Worm (Caenorhabditis elegans) whole organism, L4 larva: ENCODE measurements around the gene B0280.11.

Experiments used
- F10B5.3 ChIP-seq: sonication (generic microtip); optimal IDR thresholded peaks from 2 replicates; lab custom pipeline; 2016; ENCODE audit warnings: mild to moderate bottlenecking, missing genetic modification characterization, missing compliant biosample characterization
- F37D6.2 ChIP-seq: sonication (generic microtip); optimal IDR thresholded peaks from 2 replicates; lab custom pipeline; 2016; ENCODE audit warnings: mild to moderate bottlenecking, missing genetic modification characterization, missing compliant biosample characterization
- T26A8.4 ChIP-seq: fragments of 200-800 bp; sonication (Bioruptor generic); IDR thresholded peaks from 2 replicates; pipeline ENCODE4 v1.3.6; 2022; ENCODE audit warnings: missing genetic modification characterization, missing compliant biosample characterization
- Y48G9A.11 ChIP-seq: fragments of 200-800 bp; sonication (Bioruptor generic); IDR thresholded peaks from 2 replicates; pipeline ENCODE4 v1.3.6; 2022; ENCODE audit warnings: missing genetic modification reagents, missing genetic modification characterization, missing compliant biosample characterization
- Y75B8A.6 ChIP-seq: fragments of 200-800 bp; sonication (Bioruptor generic); IDR thresholded peaks from 2 replicates; pipeline ENCODE4 v1.3.6; 2022; ENCODE audit warnings: missing genetic modification reagents, missing genetic modification characterization, missing compliant biosample characterization
- ZK337.2 ChIP-seq: fragments of 200-800 bp; sonication (Bioruptor generic); IDR thresholded peaks from 2 replicates; pipeline ENCODE4 v1.3.6; 2022; ENCODE audit warnings: missing genetic modification reagents, missing genetic modification characterization, missing compliant biosample characterization
- ZK546.5 ChIP-seq, 2 experiments: sonication (generic microtip); optimal IDR thresholded peaks; 2 replicates each; lab custom pipeline; 2017; ENCODE audit warnings: missing biosample characterization in 2 of 2, missing genetic modification characterization in 2 of 2
- aly-2 ChIP-seq: sonication (generic microtip); optimal IDR thresholded peaks from 2 replicates; lab custom pipeline; 2018; ENCODE audit warnings: missing biosample characterization, missing genetic modification characterization
- ama-1 ChIP-seq: fragments of 150-350 bp; optimal IDR thresholded peaks from 2 replicates; lab custom pipeline; 2014; ENCODE audit warnings: inconsistent platforms, mixed read lengths
- attf-4 ChIP-seq: sonication (generic microtip); optimal IDR thresholded peaks from 3 replicates; lab custom pipeline; 2017; ENCODE audit warnings: missing biosample characterization, missing genetic modification characterization
- ceh-28 ChIP-seq: fragments of 150-350 bp; optimal IDR thresholded peaks from 2 replicates; lab custom pipeline; 2014; ENCODE audit warnings: missing biosample characterization, missing genetic modification reagents, missing genetic modification characterization
- ceh-32 ChIP-seq: sonication (generic microtip); optimal IDR thresholded peaks from 2 replicates; lab custom pipeline; 2016; ENCODE audit warnings: mild to moderate bottlenecking, missing genetic modification characterization, missing compliant biosample characterization; ENCODE audit not compliant: poor library complexity
- ceh-44 ChIP-seq: fragments of 200-800 bp; sonication (Bioruptor generic); IDR thresholded peaks from 2 replicates; pipeline ENCODE4 v1.3.6; 2022; ENCODE audit warnings: missing genetic modification reagents, missing genetic modification characterization, missing compliant biosample characterization
- ceh-62 ChIP-seq: sonication (generic microtip); optimal IDR thresholded peaks from 2 replicates; lab custom pipeline; 2017; ENCODE audit warnings: missing biosample characterization, missing genetic modification characterization
- ctbp-1 ChIP-seq: fragments of 200-800 bp; sonication (Bioruptor generic); IDR thresholded peaks from 2 replicates; pipeline ENCODE4 v1.3.6; 2022; ENCODE audit warnings: missing genetic modification reagents, missing genetic modification characterization, missing compliant biosample characterization
- daf-16 ChIP-seq, 3 experiments: sonication (generic microtip); optimal IDR thresholded peaks; 2 replicates each; lab custom pipeline; 2016 to 2017; ENCODE audit warnings: missing genetic modification characterization in 3 of 3, missing genetic modification reagents in 3 of 3, mild to moderate bottlenecking in 2 of 3, missing compliant biosample characterization in 2 of 3, missing biosample characterization in 1 of 3, moderate library complexity in 1 of 3
- daf-8 ChIP-seq: fragments of 200-800 bp; sonication (Bioruptor generic); IDR thresholded peaks from 2 replicates; pipeline ENCODE4 v1.3.6; 2022; ENCODE audit warnings: missing genetic modification characterization, missing compliant biosample characterization
- dmd-6 ChIP-seq: fragments of 200-800 bp; sonication (Bioruptor generic); IDR thresholded peaks from 2 replicates; pipeline ENCODE4 v1.3.6; 2022; ENCODE audit warnings: missing genetic modification reagents, missing genetic modification characterization, missing compliant biosample characterization
- dmd-8 ChIP-seq: fragments of 200-800 bp; sonication (Bioruptor generic); IDR thresholded peaks from 2 replicates; pipeline ENCODE4 v1.3.6; 2022; ENCODE audit warnings: missing genetic modification characterization, missing compliant biosample characterization
- dpl-1 ChIP-seq: fragments of 150-350 bp; optimal IDR thresholded peaks from 2 replicates; lab custom pipeline; 2014; ENCODE audit warnings: missing biosample characterization, missing genetic modification reagents, missing genetic modification characterization
- egl-43 ChIP-seq: fragments of 200-800 bp; sonication (Bioruptor generic); IDR thresholded peaks from 2 replicates; pipeline ENCODE4 v1.3.6; 2022; ENCODE audit warnings: missing genetic modification reagents, missing genetic modification characterization, missing compliant biosample characterization
- gei-8 ChIP-seq: fragments of 200-800 bp; sonication (Bioruptor generic); optimal IDR thresholded peaks from 2 replicates; lab custom pipeline; 2018; ENCODE audit warnings: mild to moderate bottlenecking, missing genetic modification characterization, missing compliant biosample characterization
- hmg-1.1 ChIP-seq: fragments of 200-800 bp; sonication (Bioruptor generic); IDR thresholded peaks from 2 replicates; pipeline ENCODE4 v1.3.6; 2022; ENCODE audit warnings: missing genetic modification reagents, missing genetic modification characterization, missing compliant biosample characterization
- lin-1 ChIP-seq: fragments of 200-800 bp; sonication (Bioruptor generic); IDR thresholded peaks from 2 replicates; pipeline ENCODE4 v1.3.6; 2022; ENCODE audit warnings: missing genetic modification reagents, missing genetic modification characterization, missing compliant biosample characterization
- lin-29 ChIP-seq: fragments of 200-800 bp; sonication (Bioruptor generic); IDR thresholded peaks from 2 replicates; pipeline ENCODE4 v1.3.6; 2022; ENCODE audit warnings: missing genetic modification reagents, missing genetic modification characterization, missing compliant biosample characterization
- lin-38 ChIP-seq: fragments of 200-800 bp; sonication (Bioruptor generic); IDR thresholded peaks from 2 replicates; pipeline ENCODE4 v1.3.6; 2022; ENCODE audit warnings: missing genetic modification reagents, missing genetic modification characterization, missing compliant biosample characterization
- lir-3 ChIP-seq: sonication (generic microtip); optimal IDR thresholded peaks from 2 replicates; lab custom pipeline; 2016; ENCODE audit warnings: mild to moderate bottlenecking, missing genetic modification characterization, missing compliant biosample characterization
- mdt-29 ChIP-seq: fragments of 200-800 bp; sonication (Bioruptor generic); IDR thresholded peaks from 2 replicates; pipeline ENCODE4 v1.3.6; 2022; ENCODE audit warnings: missing genetic modification reagents, missing genetic modification characterization, missing compliant biosample characterization
- mep-1 ChIP-seq: fragments of 150-350 bp; sonication (generic microtip); optimal IDR thresholded peaks from 3 replicates; lab custom pipeline; 2014; ENCODE audit warnings: missing biosample characterization, missing genetic modification characterization
- nhr-102 ChIP-seq: sonication (generic microtip); optimal IDR thresholded peaks from 2 replicates; lab custom pipeline; 2016; ENCODE audit warnings: mild to moderate bottlenecking, missing genetic modification characterization, moderate library complexity, missing compliant biosample characterization
- nhr-111 ChIP-seq: fragments of 200-800 bp; sonication (Bioruptor generic); optimal IDR thresholded peaks from 2 replicates; lab custom pipeline; 2018; ENCODE audit warnings: mild to moderate bottlenecking, missing genetic modification characterization, missing compliant biosample characterization
- nhr-237 ChIP-seq: sonication (generic microtip); optimal IDR thresholded peaks from 2 replicates; lab custom pipeline; 2017; ENCODE audit warnings: missing biosample characterization, missing genetic modification characterization
- nhr-41 ChIP-seq: fragments of 200-800 bp; sonication (Bioruptor generic); IDR thresholded peaks from 2 replicates; pipeline ENCODE4 v1.3.6; 2022; ENCODE audit warnings: missing genetic modification reagents, missing genetic modification characterization, missing compliant biosample characterization
- nhr-76 ChIP-seq: fragments of 150-350 bp; optimal IDR thresholded peaks from 2 replicates; lab custom pipeline; 2014; ENCODE audit warnings: missing biosample characterization, missing genetic modification characterization
- nhr-77 ChIP-seq: fragments of 150-350 bp; optimal IDR thresholded peaks from 2 replicates; lab custom pipeline; 2014; ENCODE audit warnings: missing biosample characterization, missing genetic modification characterization
- pha-4 ChIP-seq, 2 experiments: fragments of 150-350 bp in 1 of 2; fragments of 200-800 bp in 1 of 2; sonication (Bioruptor generic) in 1 of 2; IDR thresholded peaks in 1 of 2; optimal IDR thresholded peaks in 1 of 2; 2 replicates each; pipeline versions ENCODE4 v1.3.6 to Lab custom; 2014 to 2022; ENCODE audit warnings: missing genetic modification characterization in 2 of 2, missing genetic modification reagents in 2 of 2, missing biosample characterization in 1 of 2, missing compliant biosample characterization in 1 of 2
- php-3 ChIP-seq: fragments of 200-800 bp; sonication (Bioruptor generic); IDR thresholded peaks from 2 replicates; pipeline ENCODE4 v1.3.6; 2022; ENCODE audit warnings: missing genetic modification reagents, missing genetic modification characterization, missing compliant biosample characterization
- rbr-2 ChIP-seq: sonication (generic microtip); optimal IDR thresholded peaks from 2 replicates; lab custom pipeline; 2016; ENCODE audit warnings: missing genotype, missing genetic modification characterization, missing compliant biosample characterization
- skn-1 ChIP-seq: fragments of 150-350 bp; optimal IDR thresholded peaks from 2 replicates; lab custom pipeline; 2014; ENCODE audit warnings: missing biosample characterization, missing genetic modification characterization
- snpc-1.2 ChIP-seq: fragments of 200-800 bp; sonication (Bioruptor generic); IDR thresholded peaks from 2 replicates; pipeline ENCODE4 v1.3.6; 2022; ENCODE audit warnings: missing genetic modification reagents, missing genetic modification characterization, missing compliant biosample characterization
- snpc-4 ChIP-seq: fragments of 150-350 bp; optimal IDR thresholded peaks from 2 replicates; lab custom pipeline; 2014; ENCODE audit warnings: missing biosample characterization, missing genetic modification characterization
- tag-97 ChIP-seq: fragments of 200-800 bp; sonication (Bioruptor generic); IDR thresholded peaks from 2 replicates; pipeline ENCODE4 v1.3.6; 2022; ENCODE audit warnings: missing genetic modification characterization, missing compliant biosample characterization
- unc-130 ChIP-seq: sonication (generic microtip); optimal IDR thresholded peaks from 2 replicates; lab custom pipeline; 2016; ENCODE audit warnings: missing genetic modification reagents, missing genetic modification characterization, missing compliant biosample characterization
- unc-62 ChIP-seq, 3 experiments: fragments of 150-350 bp in 1 of 3; sonication (generic microtip); optimal IDR thresholded peaks in 2 of 3; peaks in 1 of 3; 1 replicate in 1 of 3; 2 replicates in 2 of 3; lab custom pipeline; 2014 to 2017; ENCODE audit warnings: missing biosample characterization in 3 of 3, missing genetic modification characterization in 3 of 3, missing genetic modification reagents in 3 of 3, missing genotype in 1 of 3
- vab-7 ChIP-seq: fragments of 200-800 bp; sonication (Bioruptor generic); IDR thresholded peaks from 2 replicates; pipeline ENCODE4 v1.3.6; 2022; ENCODE audit warnings: missing genetic modification reagents, missing genetic modification characterization, missing compliant biosample characterization
- zfp-3 ChIP-seq: fragments of 200-800 bp; sonication (Bioruptor generic); conservative IDR thresholded peaks from 2 replicates; pipeline ENCODE4 v1.3.6; 2022; ENCODE audit warnings: missing genetic modification reagents, missing genetic modification characterization, missing compliant biosample characterization
- zip-11 ChIP-seq: fragments of 200-800 bp; sonication (Bioruptor generic); IDR thresholded peaks from 2 replicates; pipeline ENCODE4 v1.3.6; 2022; ENCODE audit warnings: missing genetic modification characterization, missing compliant biosample characterization
- zip-2 ChIP-seq: fragments of 150-350 bp; optimal IDR thresholded peaks from 2 replicates; lab custom pipeline; 2014; ENCODE audit warnings: missing biosample characterization, missing genetic modification characterization
- ztf-11 ChIP-seq: fragments of 150-350 bp; optimal IDR thresholded peaks from 2 replicates; lab custom pipeline; 2014; ENCODE audit warnings: missing biosample characterization, missing genetic modification characterization

B0280.11 gene

ce11 chrIII:7166664-7167567 lies 28.8 kb upstream of the B0280.11 start (continued):
- no peak for TF ChIP-seq attf-4 (tag; lab: Kevin White, UChicago)
- no peak for TF ChIP-seq daf-16 (GFP tag; optimal IDR thresholded peaks at IDR 0.05; lab: Kevin White, UChicago)
- peak; percentile 74 for TF ChIP-seq daf-16 (tag; optimal IDR thresholded peaks at IDR 0.05; lab: Kevin White, UChicago)
- TF ChIP-seq mep-1 (tag; lab: Kevin White, UChicago) = peak; percentile 76
- peak; percentile 45 for TF ChIP-seq dmd-6 (GFP tag; lab: Robert Waterston, UW)
- no peak for TF ChIP-seq lin-38 (GFP tag; lab: Robert Waterston, UW)
- no peak for TF ChIP-seq nhr-111 (GFP tag; lab: Kevin White, UChicago)
- TF ChIP-seq ceh-44 (GFP tag; lab: Robert Waterston, UW) = no peak
- no peak for TF ChIP-seq nhr-102 (tag; lab: Kevin White, UChicago)
- TF ChIP-seq zip-2 (tag; lab: Kevin White, UChicago) = no peak
- peak; percentile 89 for TF ChIP-seq php-3 (GFP tag; lab: Robert Waterston, UW)
- TF ChIP-seq dpl-1 (GFP tag; lab: Kevin White, UChicago) = peak; percentile 2
- TF ChIP-seq ama-1 = peak; percentile 2
- no peak for TF ChIP-seq snpc-1.2
- no peak for TF ChIP-seq ceh-28 (tag; lab: Kevin White, UChicago)
- TF ChIP-seq T26A8.4 (GFP tag; lab: Robert Waterston, UW) = no peak
- TF ChIP-seq lin-1 (GFP tag; lab: Robert Waterston, UW) = 0 out of 2 replicates have a peak, but pooled peaks have one; percentile 37
- no peak for TF ChIP-seq gei-8 (GFP tag; lab: Kevin White, UChicago)
- TF ChIP-seq Y48G9A.11 = no peak
- TF ChIP-seq nhr-237 = no peak
- TF ChIP-seq nhr-41 (GFP tag; lab: Robert Waterston, UW) = no peak
- TF ChIP-seq rbr-2 (tag; lab: Kevin White, UChicago) = peak; percentile 64
- TF ChIP-seq vab-7 (GFP tag; lab: Robert Waterston, UW) = no peak
- TF ChIP-seq snpc-4 (tag; lab: Kevin White, UChicago) = no peak
- TF ChIP-seq daf-8 (GFP tag; lab: Robert Waterston, UW) = no peak
- no peak for TF ChIP-seq ctbp-1 (GFP tag; lab: Robert Waterston, UW)
- no peak for TF ChIP-seq F10B5.3 (tag; lab: Kevin White, UChicago)
- TF ChIP-seq F37D6.2 (tag; lab: Kevin White, UChicago) = peak; percentile 9
- no peak for TF ChIP-seq ceh-32 (tag; lab: Kevin White, UChicago)
- TF ChIP-seq zfp-3 (GFP tag; lab: Robert Waterston, UW) = no peak
- TF ChIP-seq lin-29 = no peak
- no peak for TF ChIP-seq unc-130 (GFP tag; lab: Kevin White, UChicago)
- no peak for TF ChIP-seq pha-4 (GFP tag; IDR thresholded peaks at IDR 0.05; lab: Robert Waterston, UW)
- TF ChIP-seq pha-4 (tag; optimal IDR thresholded peaks at IDR 0.05; lab: Kevin White, UChicago) = no peak
- peak; percentile 61; the same call in 1 of the 2 replicates for TF ChIP-seq egl-43 (GFP tag; lab: Robert Waterston, UW)
- no peak for TF ChIP-seq mdt-29 (GFP tag; lab: Robert Waterston, UW)
- TF ChIP-seq zip-11 (GFP tag; lab: Robert Waterston, UW) = no peak
- TF ChIP-seq ZK337.2 = no peak
- TF ChIP-seq aly-2 = no peak
- TF ChIP-seq ztf-11 (tag; lab: Kevin White, UChicago) = no peak
- TF ChIP-seq ceh-62 (tag; lab: Kevin White, UChicago) = no peak
- TF ChIP-seq lir-3 (tag; lab: Kevin White, UChicago) = no peak
- TF ChIP-seq skn-1 (tag; lab: Kevin White, UChicago) = no peak
- TF ChIP-seq nhr-76 (tag; lab: Kevin White, UChicago) = no peak
- TF ChIP-seq nhr-77 (tag; lab: Kevin White, UChicago) = no peak
- no peak for TF ChIP-seq unc-62 (GFP tag; optimal IDR thresholded peaks at IDR 0.05 in 1 of 2; lab: Kevin White, UChicago)
- TF ChIP-seq unc-62 (tag; optimal IDR thresholded peaks at IDR 0.05; lab: Kevin White, UChicago) = no peak
- no peak for TF ChIP-seq dmd-8 (GFP tag; lab: Robert Waterston, UW)
- TF ChIP-seq ZK546.5 (tag; optimal IDR thresholded peaks at IDR 0.05; lab: Kevin White, UChicago) = no peak
- no peak for TF ChIP-seq tag-97 (GFP tag; lab: Robert Waterston, UW)
- peak; percentile 80 for TF ChIP-seq hmg-1.1 (GFP tag; lab: Robert Waterston, UW)
- no peak for TF ChIP-seq Y75B8A.6
